Worm (Caenorhabditis elegans) whole organism, early embryonic: ENCODE results near the gene H06H21.8.

Experiments used
- B0310.2 ChIP-seq: sonication (generic microtip); optimal IDR thresholded peaks from 2 replicates; lab custom pipeline; 2016; ENCODE audit warnings: mild to moderate bottlenecking, missing genetic modification characterization, missing compliant biosample characterization
- F13C5.2 ChIP-seq: sonication (generic microtip); optimal IDR thresholded peaks from 2 replicates; lab custom pipeline; 2017; ENCODE audit warnings: mild to moderate bottlenecking, missing genetic modification characterization, inconsistent platforms, missing compliant biosample characterization
- aly-1 ChIP-seq: sonication (generic microtip); optimal IDR thresholded peaks from 2 replicates; lab custom pipeline; 2016; ENCODE audit warnings: missing genetic modification characterization, missing compliant biosample characterization
- ama-1 ChIP-seq: fragments of 150-350 bp; optimal IDR thresholded peaks from 2 replicates; lab custom pipeline; 2014
- ceh-13 ChIP-seq: fragments of 200-800 bp; sonication (Bioruptor generic); optimal IDR thresholded peaks from 2 replicates; lab custom pipeline; 2018; ENCODE audit warnings: mild to moderate bottlenecking, missing genetic modification characterization, missing compliant biosample characterization
- ceh-36 ChIP-seq: sonication (generic microtip); optimal IDR thresholded peaks from 2 replicates; lab custom pipeline; 2016; ENCODE audit warnings: missing genetic modification characterization, inconsistent platforms, missing compliant biosample characterization
- ets-7 ChIP-seq: sonication (generic microtip); optimal IDR thresholded peaks from 2 replicates; lab custom pipeline; 2016; ENCODE audit warnings: missing genotype, missing genetic modification characterization, missing compliant biosample characterization
- flt-1 ChIP-seq: fragments of 200-800 bp; sonication (Bioruptor generic); IDR thresholded peaks from 2 replicates; pipeline ENCODE4 v1.3.6; 2022; ENCODE audit warnings: missing genetic modification characterization, missing compliant biosample characterization
- hmbx-1 ChIP-seq: sonication (generic microtip); optimal IDR thresholded peaks from 2 replicates; lab custom pipeline; 2016; ENCODE audit warnings: mild to moderate bottlenecking, missing genetic modification characterization, missing compliant biosample characterization
- hmg-4 ChIP-seq: fragments of 200-800 bp; sonication (Bioruptor generic); optimal IDR thresholded peaks from 2 replicates; lab custom pipeline; 2018; ENCODE audit warnings: mild to moderate bottlenecking, missing genetic modification characterization, missing compliant biosample characterization
- hnd-1 ChIP-seq: sonication (generic microtip); optimal IDR thresholded peaks from 2 replicates; lab custom pipeline; 2016; ENCODE audit warnings: missing genetic modification characterization, missing compliant biosample characterization
- pes-1 ChIP-seq: fragments of 200-800 bp; sonication (Bioruptor generic); IDR thresholded peaks from 2 replicates; pipeline ENCODE4 v1.3.6; 2022; ENCODE audit warnings: missing genetic modification reagents, missing genetic modification characterization, missing compliant biosample characterization
- scrt-1 ChIP-seq: fragments of 200-800 bp; sonication (Bioruptor generic); IDR thresholded peaks from 2 replicates; pipeline ENCODE4 v1.3.6; 2022; ENCODE audit warnings: missing genetic modification characterization, missing compliant biosample characterization
- sea-1 ChIP-seq: fragments of 200-800 bp; sonication (Bioruptor generic); conservative IDR thresholded peaks from 2 replicates; pipeline ENCODE4 v1.3.6; 2022; ENCODE audit warnings: missing genetic modification characterization, missing compliant biosample characterization
- tbx-11 ChIP-seq: fragments of 200-800 bp; sonication (Bioruptor generic); IDR thresholded peaks from 2 replicates; pipeline ENCODE4 v1.3.6; 2022; ENCODE audit warnings: missing genetic modification characterization, missing compliant biosample characterization
- tbx-37 ChIP-seq: fragments of 200-800 bp; sonication (Bioruptor generic); conservative IDR thresholded peaks from 2 replicates; pipeline ENCODE4 v1.3.6; 2022; ENCODE audit warnings: missing genetic modification reagents, missing genetic modification characterization, missing compliant biosample characterization
- tra-4 ChIP-seq: sonication (generic microtip); optimal IDR thresholded peaks from 2 replicates; lab custom pipeline; 2017; ENCODE audit warnings: missing genetic modification characterization, missing compliant biosample characterization

The H06H21.8 gene

DNA sequence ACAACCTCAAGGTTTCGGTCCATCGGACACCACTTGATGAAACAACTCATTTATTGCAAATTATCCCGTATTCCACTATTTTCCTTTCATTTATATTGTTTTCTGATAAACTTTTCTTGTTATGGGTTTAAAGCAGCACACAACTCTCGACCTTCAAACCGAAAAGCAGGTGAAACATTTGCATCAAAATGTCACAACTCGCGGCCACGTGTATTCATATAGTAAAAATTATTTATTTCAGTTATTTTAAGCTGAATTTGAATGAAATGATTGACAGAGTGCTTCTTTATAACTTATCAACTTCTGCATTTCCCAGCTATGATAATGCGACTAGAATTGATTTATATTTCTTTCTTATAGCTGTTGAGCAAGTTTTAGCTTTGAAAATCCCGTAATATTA is 9.1 kb downstream of the H06H21.8 start, which contains the start of gene srw-95:
TSS of gene srw-95 (plus strand) at position 213 of the 400 bp plus-strand sequence.
- no peak for TF ChIP-seq tbx-37 (GFP tag; lab: Robert Waterston, UW)
- no peak for TF ChIP-seq hnd-1 (tag; lab: Kevin White, UChicago)
- no peak for TF ChIP-seq B0310.2
- TF ChIP-seq tra-4 = no peak
- no peak for TF ChIP-seq F13C5.2
- TF ChIP-seq flt-1 (GFP tag; lab: Robert Waterston, UW) = no peak
- TF ChIP-seq ama-1 = no peak
- no peak for TF ChIP-seq hmg-4 (GFP tag; lab: Kevin White, UChicago)

ce11 chrIV:4810377-4810984 is 10.4 kb downstream of the H06H21.8 start, which contains the start of gene eif-1.A:
Gene eif-1.A (plus strand): TSS chrIV:4810934.
- TF ChIP-seq F13C5.2 (peak; percentile 58), scrt-1 (GFP tag; lab: Robert Waterston, UW) (no peak), hmg-4 (GFP tag; lab: Kevin White, UChicago) (no peak), tra-4 (no peak), tbx-11 (no peak), pes-1 (GFP tag; lab: Robert Waterston, UW) (no peak), sea-1 (GFP tag; lab: Robert Waterston, UW) (no peak), ama-1 (no peak), aly-1 (tag; lab: Kevin White, UChicago) (no peak), B0310.2 (no peak), flt-1 (GFP tag; lab: Robert Waterston, UW) (no peak), tbx-37 (GFP tag; lab: Robert Waterston, UW) (0 out of 2 replicates have a peak, but pooled peaks have one; percentile 22)

DNA sequence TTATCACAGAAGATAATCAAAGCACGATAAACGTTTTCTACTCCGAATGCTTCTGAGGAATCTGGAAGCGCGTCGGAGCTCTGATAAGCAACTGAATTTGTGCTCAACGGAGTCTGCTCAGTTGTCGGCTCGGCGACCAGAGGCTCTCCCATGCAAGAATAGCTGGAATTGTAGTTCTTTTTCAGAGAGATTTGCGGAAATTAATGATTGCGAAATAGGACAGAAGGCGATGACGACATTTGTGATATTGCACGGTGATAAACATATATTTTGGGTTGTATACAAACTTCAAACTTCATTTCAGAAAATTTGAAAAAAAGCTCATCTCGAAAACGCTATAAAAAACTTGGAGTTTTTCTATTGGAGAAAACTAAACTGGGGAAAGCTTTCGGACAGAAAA is 11.1 kb downstream of the H06H21.8 start, which contains the start of gene H06H21.37:
TSS of gene H06H21.37 (minus strand) at position 162 of the 400 bp plus-strand sequence.
- TF ChIP-seq tra-4 (no peak), ama-1 (no peak), hmg-4 (GFP tag; lab: Kevin White, UChicago) (no peak), ceh-13 (GFP tag; lab: Kevin White, UChicago) (no peak), hmbx-1 (tag; lab: Kevin White, UChicago) (no peak), B0310.2 (no peak), pes-1 (GFP tag; lab: Robert Waterston, UW) (no peak), tbx-11 (no peak), flt-1 (GFP tag; lab: Robert Waterston, UW) (no peak), hnd-1 (tag; lab: Kevin White, UChicago) (no peak), ceh-36 (tag; lab: Kevin White, UChicago) (no peak), aly-1 (tag; lab: Kevin White, UChicago) (no peak), scrt-1 (GFP tag; lab: Robert Waterston, UW) (no peak), sea-1 (GFP tag; lab: Robert Waterston, UW) (no peak), tbx-37 (GFP tag; lab: Robert Waterston, UW) (no peak), ets-7 (no peak), F13C5.2 (no peak)

- TF ChIP-seq ama-1 (no peak), pes-1 (GFP tag; lab: Robert Waterston, UW) (no peak), sea-1 (GFP tag; lab: Robert Waterston, UW) (no peak), hmbx-1 (tag; lab: Kevin White, UChicago) (no peak), ets-7 (no peak), tra-4 (no peak), hnd-1 (tag; lab: Kevin White, UChicago) (no peak), B0310.2 (no peak), flt-1 (GFP tag; lab: Robert Waterston, UW) (no peak), ceh-13 (GFP tag; lab: Kevin White, UChicago) (no peak), ceh-36 (tag; lab: Kevin White, UChicago) (no peak), hmg-4 (GFP tag; lab: Kevin White, UChicago) (no peak), tbx-37 (GFP tag; lab: Robert Waterston, UW) (no peak), tbx-11 (no peak), scrt-1 (GFP tag; lab: Robert Waterston, UW) (no peak), F13C5.2 (no peak), aly-1 (tag; lab: Kevin White, UChicago) (no peak)
Observed at ce11 chrIV:4809397-4809796, 11.5 kb downstream of the H06H21.8 start, which contains the start of gene ubxn-6. Gene ubxn-6 (minus strand): TSS chrIV:4809497.

DNA sequence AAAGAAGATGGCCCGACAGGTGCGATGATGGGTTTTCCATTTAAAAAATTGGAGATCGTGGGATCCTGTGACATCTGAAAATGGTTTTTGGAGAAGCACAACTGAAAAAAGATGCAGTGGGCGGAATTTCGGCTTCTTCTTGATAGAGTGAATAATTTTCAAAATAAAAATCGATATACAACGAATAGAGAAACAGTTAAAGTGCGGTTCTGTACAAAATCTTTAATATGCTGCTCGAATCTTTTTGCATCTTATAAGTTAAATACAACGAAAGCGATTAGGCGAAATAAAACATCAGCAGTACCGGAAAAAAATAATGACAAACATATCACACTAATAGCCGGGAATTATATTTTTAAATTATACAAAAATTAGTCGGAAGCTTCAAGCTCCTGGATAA is 13.7 kb downstream of the H06H21.8 start, which contains the start of gene H06H21.11:
TSS of gene H06H21.11 (minus strand) at position 101 of the 400 bp plus-strand sequence.
- no peak for TF ChIP-seq F13C5.2
- TF ChIP-seq hnd-1 (tag; lab: Kevin White, UChicago) = no peak
- TF ChIP-seq ceh-13 (GFP tag; lab: Kevin White, UChicago) = no peak
- no peak for TF ChIP-seq aly-1 (tag; lab: Kevin White, UChicago)
- TF ChIP-seq sea-1 (GFP tag; lab: Robert Waterston, UW) = no peak
- TF ChIP-seq hmg-4 (GFP tag; lab: Kevin White, UChicago) = no peak
- no peak for TF ChIP-seq scrt-1 (GFP tag; lab: Robert Waterston, UW)
- no peak for TF ChIP-seq pes-1 (GFP tag; lab: Robert Waterston, UW)
- TF ChIP-seq hmbx-1 (tag; lab: Kevin White, UChicago) = no peak
- no peak for TF ChIP-seq ceh-36 (tag; lab: Kevin White, UChicago)
- no peak for TF ChIP-seq ama-1

ce11 chrIV:4806486-4806885 is 14.4 kb downstream of the H06H21.8 start, which contains the start of gene dpf-5:
Gene dpf-5 (minus strand): TSS chrIV:4806586.
- no peak for TF ChIP-seq ama-1
- TF ChIP-seq sea-1 (GFP tag; lab: Robert Waterston, UW) = no peak
- no peak for TF ChIP-seq pes-1 (GFP tag; lab: Robert Waterston, UW)
- TF ChIP-seq B0310.2 = no peak
- no peak for TF ChIP-seq hnd-1 (tag; lab: Kevin White, UChicago)
- no peak for TF ChIP-seq ceh-36 (tag; lab: Kevin White, UChicago)
- TF ChIP-seq hmbx-1 (tag; lab: Kevin White, UChicago) = no peak
- no peak for TF ChIP-seq flt-1 (GFP tag; lab: Robert Waterston, UW)
- no peak for TF ChIP-seq F13C5.2
- TF ChIP-seq tbx-37 (GFP tag; lab: Robert Waterston, UW) = no peak
- TF ChIP-seq hmg-4 (GFP tag; lab: Kevin White, UChicago) = no peak
- no peak for TF ChIP-seq ceh-13 (GFP tag; lab: Kevin White, UChicago)
- no peak for TF ChIP-seq ets-7
- TF ChIP-seq tbx-11 = no peak
- TF ChIP-seq aly-1 (tag; lab: Kevin White, UChicago) = no peak
- no peak for TF ChIP-seq tra-4
- TF ChIP-seq scrt-1 (GFP tag; lab: Robert Waterston, UW) = no peak
